Worm (Caenorhabditis elegans): ENCODE measurements around the gene ttr-46.

- TF ChIP-seq tab-1 (GFP tag; IDR thresholded peaks at IDR 0.05) (no peak), cog-1 (tag; optimal IDR thresholded peaks at IDR 0.05) (no peak), T22C8.4 (GFP tag; IDR thresholded peaks at IDR 0.05) (no peak), flt-1 (GFP tag; IDR thresholded peaks at IDR 0.05) (no peak), med-1 (GFP tag; optimal IDR thresholded peaks at IDR 0.05; ENCODE audit: insufficient read depth) (no peak), ztf-23 (GFP tag; IDR thresholded peaks at IDR 0.05) (no peak)
Measured at ce11 chrV:9911165-9911564, 39.9 kb upstream of the ttr-46 start.
